Worm (Caenorhabditis elegans) whole organism, L2 larva: ENCODE measurements around the gene Y73C8C.4.

ENCODE experiments used
- ZK546.5 ChIP-seq: sonication (generic microtip); optimal IDR thresholded peaks from 2 replicates; lab custom pipeline; 2017; ENCODE audit warnings: missing biosample characterization, missing genetic modification characterization
- fos-1 ChIP-seq: fragments of 150-350 bp; optimal IDR thresholded peaks from 2 replicates; lab custom pipeline; 2014; ENCODE audit warnings: missing biosample characterization, missing genetic modification characterization
- nhr-10 ChIP-seq: sonication (generic microtip); optimal IDR thresholded peaks from 2 replicates; lab custom pipeline; 2017; ENCODE audit warnings: missing biosample characterization, missing genetic modification characterization
- sem-4 ChIP-seq: fragments of 150-350 bp; optimal IDR thresholded peaks from 2 replicates; lab custom pipeline; 2014; ENCODE audit warnings: missing biosample characterization, missing genetic modification reagents, missing genetic modification characterization

ce11 chrV:3122403-3122802, 20.5 kb upstream of the Y73C8C.4 start:
- no peak for TF ChIP-seq fos-1 (tag; lab: Kevin White, UChicago)
- no peak for TF ChIP-seq sem-4 (tag; lab: Kevin White, UChicago)
- TF ChIP-seq ZK546.5 (tag; lab: Kevin White, UChicago) = no peak
- TF ChIP-seq nhr-10 = no peak
